Worm (Caenorhabditis elegans) whole organism, L1 larva: ENCODE data around the gene ubc-17.

Source experiments
- elt-3 ChIP-seq, 6 experiments: fragments of 150-350 bp in 1 of 6; sonication (generic microtip); optimal IDR thresholded peaks; 2 replicates each; lab custom pipeline; 2017 to 2018; ENCODE audit warnings: missing biosample characterization in 6 of 6, missing genetic modification characterization in 6 of 6, inconsistent platforms in 1 of 6
- fos-1 ChIP-seq: fragments of 150-350 bp; optimal IDR thresholded peaks from 2 replicates; lab custom pipeline; 2014; ENCODE audit warnings: missing biosample characterization, missing genetic modification characterization
- nhr-11 ChIP-seq: fragments of 150-350 bp; optimal IDR thresholded peaks from 2 replicates; lab custom pipeline; 2014; ENCODE audit warnings: missing biosample characterization, missing genetic modification characterization

DNA sequence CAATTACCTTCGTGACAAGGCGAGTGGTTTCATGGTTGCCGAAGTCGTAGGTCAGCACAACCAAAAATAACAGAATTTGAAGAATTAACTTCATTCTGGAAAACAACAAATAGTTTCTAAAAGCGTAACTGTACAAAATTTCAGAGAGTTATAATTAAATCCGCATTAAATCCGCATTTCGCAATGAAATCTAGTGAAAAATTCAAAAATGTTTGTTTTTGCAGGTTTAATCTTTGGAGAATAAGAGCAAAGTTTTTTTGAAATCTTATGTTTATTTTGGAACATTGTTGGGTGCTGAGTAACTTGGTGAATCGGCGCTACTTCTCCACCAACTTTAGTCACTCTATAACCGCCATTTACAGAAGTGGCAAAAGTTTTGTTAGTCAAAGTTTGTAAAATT, 35.5 kb downstream of the ubc-17 start, which contains the start of gene C36B7.4:
- no peak for TF ChIP-seq elt-3 (tag; optimal IDR thresholded peaks at IDR 0.05; lab: Kevin White, UChicago)
- no peak for TF ChIP-seq fos-1 (tag; lab: Kevin White, UChicago)
- no peak for TF ChIP-seq nhr-11
